Worm (Caenorhabditis elegans) whole organism, L4/young adult: Measurements from ENCODE around the gene sru-29.

Source experiments
- W03F9.2 ChIP-seq: fragments of 150-350 bp; optimal IDR thresholded peaks from 2 replicates; lab custom pipeline; 2014; ENCODE audit warnings: missing biosample characterization, missing genetic modification characterization
- dao-5 ChIP-seq: sonication (generic microtip); optimal IDR thresholded peaks from 2 replicates; lab custom pipeline; 2016; ENCODE audit warnings: missing genotype, missing genetic modification characterization, moderate library complexity, missing compliant biosample characterization
- him-1 ChIP-seq: sonication (generic microtip); optimal IDR thresholded peaks from 2 replicates; lab custom pipeline; 2016; ENCODE audit warnings: missing genotype, missing genetic modification reagents, missing genetic modification characterization, missing compliant biosample characterization

DNA sequence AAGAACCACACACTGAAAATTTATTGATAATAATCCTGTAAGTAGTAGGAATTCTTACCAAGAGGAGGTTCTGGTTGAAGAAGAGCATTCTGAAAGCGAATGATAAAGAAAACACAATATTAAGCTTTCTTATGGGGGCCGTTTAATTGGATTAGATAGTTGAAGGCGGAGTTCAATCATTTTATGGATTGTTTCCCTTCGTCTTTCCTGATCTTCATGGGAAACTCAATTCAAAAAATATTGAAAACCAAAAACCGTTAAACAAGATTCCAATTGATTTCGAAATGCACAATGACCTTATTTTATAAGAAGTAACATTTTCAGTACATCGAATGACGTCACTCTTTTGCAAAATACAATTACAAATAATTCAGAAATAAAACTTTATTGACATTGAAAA lies 12.2 kb upstream of the sru-29 start, which contains the start of gene F46B6.13:
- no peak for TF ChIP-seq W03F9.2
- no peak for TF ChIP-seq him-1 (tag; lab: Kevin White, UChicago)
- no peak for TF ChIP-seq dao-5 (tag; lab: Kevin White, UChicago)
